Worm (Caenorhabditis elegans) whole organism, L3 larva: ENCODE data around the gene F52C6.4.

ENCODE experiments used
- R02D3.7 ChIP-seq: fragments of 150-350 bp; optimal IDR thresholded peaks from 2 replicates; lab custom pipeline; 2014; ENCODE audit warnings: missing biosample characterization, missing genetic modification characterization
- aly-2 ChIP-seq: fragments of 150-350 bp; optimal IDR thresholded peaks from 2 replicates; lab custom pipeline; 2014; ENCODE audit warnings: missing biosample characterization, missing genetic modification characterization
- ama-1 ChIP-seq: fragments of 150-350 bp; optimal IDR thresholded peaks from 2 replicates; lab custom pipeline; 2018
- ceh-28 ChIP-seq: fragments of 150-350 bp; optimal IDR thresholded peaks from 2 replicates; lab custom pipeline; 2014; ENCODE audit warnings: missing biosample characterization, missing genetic modification reagents, missing genetic modification characterization
- daf-12 ChIP-seq: fragments of 150-350 bp; optimal IDR thresholded peaks from 2 replicates; lab custom pipeline; 2014; ENCODE audit warnings: missing biosample characterization, missing genetic modification reagents, missing genetic modification characterization
- egl-27 ChIP-seq: sonication (generic microtip); optimal IDR thresholded peaks from 4 replicates; lab custom pipeline; 2017; ENCODE audit warnings: missing biosample characterization, missing genetic modification reagents, missing genetic modification characterization
- egl-5 ChIP-seq: fragments of 150-350 bp; optimal IDR thresholded peaks from 2 replicates; lab custom pipeline; 2017; ENCODE audit warnings: missing biosample characterization, missing genetic modification reagents, missing genetic modification characterization, inconsistent platforms
- elt-1 ChIP-seq: fragments of 150-350 bp; optimal IDR thresholded peaks from 2 replicates; lab custom pipeline; 2014; ENCODE audit warnings: missing biosample characterization, missing genetic modification characterization
- elt-2 ChIP-seq: sonication (generic microtip); optimal IDR thresholded peaks from 2 replicates; lab custom pipeline; 2016; ENCODE audit warnings: missing genetic modification reagents, mild to moderate bottlenecking, missing genetic modification characterization, missing compliant biosample characterization
- fkh-2 ChIP-seq: fragments of 150-350 bp; optimal IDR thresholded peaks from 2 replicates; lab custom pipeline; 2014; ENCODE audit warnings: missing biosample characterization, missing genetic modification reagents, missing genetic modification characterization
- hmg-11 ChIP-seq: sonication (generic microtip); optimal IDR thresholded peaks from 2 replicates; lab custom pipeline; 2016; ENCODE audit warnings: missing genetic modification characterization, missing compliant biosample characterization
- jun-1 ChIP-seq: fragments of 150-350 bp; optimal IDR thresholded peaks from 2 replicates; lab custom pipeline; 2014; ENCODE audit warnings: missing biosample characterization, missing genetic modification reagents, missing genetic modification characterization
- lin-15B ChIP-seq: fragments of 150-350 bp; optimal IDR thresholded peaks from 2 replicates; lab custom pipeline; 2014; ENCODE audit warnings: missing biosample characterization, missing genetic modification characterization
- lin-39 ChIP-seq: fragments of 150-350 bp; optimal IDR thresholded peaks from 2 replicates; lab custom pipeline; 2018; ENCODE audit warnings: missing biosample characterization, missing genetic modification reagents, missing genetic modification characterization
- nfya-1 ChIP-seq: sonication (generic microtip); optimal IDR thresholded peaks from 2 replicates; lab custom pipeline; 2017; ENCODE audit warnings: missing genetic modification characterization, mild to moderate bottlenecking, missing compliant biosample characterization, antibody characterized with exemption, moderate library complexity; ENCODE audit not compliant: insufficient read depth
- nhr-11 ChIP-seq: fragments of 150-350 bp; optimal IDR thresholded peaks from 2 replicates; lab custom pipeline; 2014; ENCODE audit warnings: missing biosample characterization, missing genetic modification characterization
- nhr-12 ChIP-seq: fragments of 150-350 bp; optimal IDR thresholded peaks from 2 replicates; lab custom pipeline; 2014; ENCODE audit warnings: missing biosample characterization, missing genetic modification characterization
- nhr-23 ChIP-seq: fragments of 150-350 bp; optimal IDR thresholded peaks from 2 replicates; lab custom pipeline; 2014; ENCODE audit warnings: missing biosample characterization, missing genetic modification reagents, missing genetic modification characterization
- nhr-237 ChIP-seq: fragments of 150-350 bp; optimal IDR thresholded peaks from 2 replicates; lab custom pipeline; 2014; ENCODE audit warnings: missing biosample characterization, missing genetic modification characterization
- nhr-25 ChIP-seq: sonication (generic microtip); optimal IDR thresholded peaks from 2 replicates; lab custom pipeline; 2017; ENCODE audit warnings: missing biosample characterization, missing genetic modification characterization
- nhr-43 ChIP-seq: sonication (generic microtip); optimal IDR thresholded peaks from 2 replicates; lab custom pipeline; 2016; ENCODE audit warnings: mild to moderate bottlenecking, missing genetic modification characterization, missing compliant biosample characterization; ENCODE audit not compliant: poor library complexity, severe bottlenecking
- nhr-76 ChIP-seq: fragments of 150-350 bp; sonication (generic microtip); optimal IDR thresholded peaks from 5 replicates; lab custom pipeline; 2014; ENCODE audit warnings: missing biosample characterization, missing genetic modification characterization
- nhr-77 ChIP-seq: fragments of 150-350 bp; optimal IDR thresholded peaks from 2 replicates; lab custom pipeline; 2014; ENCODE audit warnings: missing biosample characterization, missing genetic modification characterization
- pha-4 ChIP-seq: fragments of 150-350 bp; optimal IDR thresholded peaks from 2 replicates; lab custom pipeline; 2014; ENCODE audit warnings: missing biosample characterization, missing genetic modification reagents, missing genetic modification characterization
- sea-2 ChIP-seq: fragments of 150-350 bp; sonication (generic microtip); optimal IDR thresholded peaks from 4 replicates; lab custom pipeline; 2014; ENCODE audit warnings: missing biosample characterization, missing genetic modification reagents, missing genetic modification characterization
- skn-1 ChIP-seq: fragments of 150-350 bp; optimal IDR thresholded peaks from 2 replicates; lab custom pipeline; 2014; ENCODE audit warnings: missing biosample characterization, missing genetic modification characterization
- snpc-4 ChIP-seq: fragments of 150-350 bp; optimal IDR thresholded peaks from 2 replicates; lab custom pipeline; 2014; ENCODE audit warnings: missing biosample characterization, missing genetic modification characterization
- tbx-2 ChIP-seq: sonication (generic microtip); optimal IDR thresholded peaks from 2 replicates; lab custom pipeline; 2016; ENCODE audit warnings: mild to moderate bottlenecking, missing genetic modification characterization, missing compliant biosample characterization
- unc-62 ChIP-seq: fragments of 150-350 bp; sonication (generic microtip); optimal IDR thresholded peaks from 4 replicates; lab custom pipeline; 2014; ENCODE audit warnings: missing biosample characterization, missing genetic modification reagents, missing genetic modification characterization
- zag-1 ChIP-seq: fragments of 150-350 bp; optimal IDR thresholded peaks from 2 replicates; lab custom pipeline; 2014; ENCODE audit warnings: missing biosample characterization, missing genetic modification characterization
- ztf-11 ChIP-seq: fragments of 150-350 bp; optimal IDR thresholded peaks from 2 replicates; lab custom pipeline; 2014; ENCODE audit warnings: missing biosample characterization, missing genetic modification characterization
- ztf-4 ChIP-seq: fragments of 150-350 bp; optimal IDR thresholded peaks from 2 replicates; lab custom pipeline; 2014; ENCODE audit warnings: missing biosample characterization, missing genetic modification characterization

F52C6.4 gene

DNA sequence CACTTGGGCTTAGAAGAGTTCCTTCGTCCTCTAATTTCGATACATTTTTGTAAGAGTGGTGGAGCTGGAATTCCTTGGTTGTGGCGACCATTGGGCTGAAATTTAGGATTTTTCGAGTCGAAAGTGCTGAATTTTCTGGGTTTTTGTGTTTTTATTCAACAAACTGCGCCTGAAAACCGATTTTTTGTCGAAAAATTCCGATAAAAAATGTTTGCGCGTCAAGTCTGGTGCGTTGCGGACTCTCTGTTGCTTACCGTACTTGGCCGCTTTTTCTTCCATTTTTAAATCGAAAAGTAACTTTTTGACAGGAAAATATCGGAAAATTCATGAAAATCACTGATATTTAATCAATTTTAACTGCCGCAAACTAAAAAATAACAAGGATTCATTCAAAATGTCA lies 5.1 kb upstream of the F52C6.4 start, which contains the start of gene bath-4:
Gene bath-4 (minus strand): TSS at position 101 of the 400 bp plus-strand sequence.
- no peak for TF ChIP-seq fkh-2 (tag; lab: Kevin White, UChicago)
- TF ChIP-seq nhr-25: no peak
- TF ChIP-seq jun-1 (tag; lab: Kevin White, UChicago): no peak
- TF ChIP-seq lin-39 (tag; lab: Kevin White, UChicago): no peak
- TF ChIP-seq sea-2 (GFP tag; lab: Kevin White, UChicago): no peak
- TF ChIP-seq elt-2 (tag; lab: Kevin White, UChicago): no peak
- TF ChIP-seq aly-2: no peak

DNA sequence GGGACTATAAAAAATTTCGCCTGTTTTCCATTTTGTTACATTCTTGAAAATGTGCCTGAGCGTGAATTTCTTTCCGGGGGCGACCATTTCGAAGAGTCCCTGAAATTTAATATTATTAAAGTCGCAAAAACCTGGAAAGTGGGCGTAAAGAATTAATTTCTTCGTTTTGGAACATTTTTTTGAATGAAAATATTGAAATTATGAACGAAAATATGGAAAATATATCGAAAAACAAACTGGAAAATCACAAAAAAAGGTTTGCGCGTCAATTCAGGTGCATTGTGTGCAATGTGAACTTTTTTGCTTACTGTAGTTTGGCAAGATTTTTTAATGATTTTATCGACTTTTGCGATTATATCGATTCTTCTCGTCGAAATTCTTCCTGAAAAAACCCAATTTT lies 1.9 kb upstream of the F52C6.4 start, which contains the start of gene bath-7:
Gene bath-7 (minus strand): TSS at position 101 of the 400 bp plus-strand sequence.
- TF ChIP-seq daf-12 (tag; lab: Kevin White, UChicago) (no peak), nhr-23 (no peak), ztf-4 (tag; lab: Kevin White, UChicago) (no peak), nhr-237 (tag; lab: Kevin White, UChicago) (no peak), nhr-43 (tag; lab: Kevin White, UChicago) (no peak), unc-62 (GFP tag; lab: Kevin White, UChicago) (no peak), fkh-2 (tag; lab: Kevin White, UChicago) (no peak), nhr-77 (no peak), elt-1 (tag; lab: Kevin White, UChicago) (no peak), nhr-11 (tag; lab: Kevin White, UChicago) (no peak)

DNA sequence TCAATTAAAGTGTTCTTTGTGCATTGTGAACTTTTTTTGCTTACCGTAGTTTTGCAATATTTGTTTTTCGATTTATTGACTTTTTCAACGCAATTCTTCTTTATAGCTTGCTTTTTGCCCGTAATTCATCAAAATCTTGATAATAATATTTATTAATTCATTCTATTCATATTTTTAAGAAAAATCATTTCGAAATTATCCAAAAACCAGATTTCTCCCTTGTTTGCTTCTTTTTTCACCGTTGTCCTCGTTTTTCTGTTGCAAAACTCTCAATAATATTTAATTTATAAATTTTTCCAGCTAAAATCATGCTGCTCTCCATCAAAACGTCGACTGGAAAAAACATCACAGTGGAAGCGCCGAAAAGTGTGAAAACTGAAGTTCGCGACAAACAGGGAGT lies 1.5 kb downstream of the F52C6.4 start, which contains the start of gene F52C6.3:
Gene F52C6.3 (plus strand): TSS at position 301 of the 400 bp plus-strand sequence.
- TF ChIP-seq sea-2 (GFP tag; lab: Kevin White, UChicago) (no peak), zag-1 (no peak), nhr-11 (tag; lab: Kevin White, UChicago) (no peak), snpc-4 (no peak), fkh-2 (tag; lab: Kevin White, UChicago) (no peak), nhr-76 (no peak), egl-5 (tag; lab: Kevin White, UChicago) (no peak), pha-4 (no peak), jun-1 (tag; lab: Kevin White, UChicago) (no peak), nhr-12 (tag; lab: Kevin White, UChicago) (no peak), nhr-77 (no peak), ama-1 (lab: Kevin White, UChicago) (no peak), R02D3.7 (tag; lab: Kevin White, UChicago) (no peak), tbx-2 (no peak)

DNA sequence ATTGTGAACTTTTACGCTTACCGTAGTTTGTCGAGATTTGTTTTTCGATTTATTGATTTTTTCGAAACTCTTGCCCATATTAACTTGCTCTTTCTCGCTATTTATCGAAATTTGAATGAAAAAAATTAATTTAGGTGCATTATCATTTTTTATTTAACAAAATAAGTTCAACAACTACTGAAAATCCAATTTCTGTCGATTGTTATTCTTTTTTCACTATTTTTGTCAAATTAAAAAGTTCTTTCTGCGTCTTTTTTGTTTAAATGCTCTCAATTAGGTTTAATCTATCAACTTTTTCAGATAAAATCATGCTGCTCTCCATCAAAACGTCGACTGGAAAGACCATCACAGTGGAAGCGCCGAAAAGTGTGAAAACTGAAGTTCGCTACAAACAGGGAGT lies 3.2 kb downstream of the F52C6.4 start, which contains the start of gene F52C6.2:
Gene F52C6.2 (plus strand): TSS at position 301 of the 400 bp plus-strand sequence.
- TF ChIP-seq nhr-11 (tag; lab: Kevin White, UChicago): no peak
- TF ChIP-seq ceh-28 (tag; lab: Kevin White, UChicago): no peak
- no peak for TF ChIP-seq ztf-11 (tag; lab: Kevin White, UChicago)
- no peak for TF ChIP-seq skn-1 (tag; lab: Kevin White, UChicago)
- no peak for TF ChIP-seq nfya-1 (tag; lab: Kevin White, UChicago)
- no peak for TF ChIP-seq tbx-2
- no peak for TF ChIP-seq lin-15B
- no peak for TF ChIP-seq hmg-11 (tag; lab: Kevin White, UChicago)
- TF ChIP-seq ztf-4 (tag; lab: Kevin White, UChicago): no peak
- no peak for TF ChIP-seq sea-2 (GFP tag; lab: Kevin White, UChicago)
- no peak for TF ChIP-seq unc-62 (GFP tag; lab: Kevin White, UChicago)
- no peak for TF ChIP-seq egl-5 (tag; lab: Kevin White, UChicago)
- TF ChIP-seq elt-1 (tag; lab: Kevin White, UChicago): no peak
- TF ChIP-seq nhr-43 (tag; lab: Kevin White, UChicago): no peak
- TF ChIP-seq nhr-23: no peak
- TF ChIP-seq snpc-4: no peak
- TF ChIP-seq, all 47 proteins: peak for 0

DNA sequence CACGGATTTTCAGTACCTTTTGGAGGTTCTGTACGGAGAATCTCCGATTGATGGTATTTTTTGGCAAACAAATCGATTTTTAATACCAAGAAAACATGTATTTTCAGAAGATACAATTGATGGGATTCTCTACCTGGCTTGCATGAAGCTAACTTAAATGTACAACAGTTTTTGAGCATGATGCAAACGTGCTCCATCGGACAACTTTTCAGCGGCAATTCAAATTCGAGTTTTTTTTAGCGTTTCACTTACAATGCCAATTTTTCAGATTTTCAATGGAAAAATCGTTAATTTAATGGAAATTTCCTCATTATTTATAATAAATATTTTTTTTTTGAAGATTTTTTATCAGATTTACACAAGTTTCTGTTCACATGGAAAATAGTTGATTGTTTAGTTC lies 5.6 kb downstream of the F52C6.4 start:
- TF ChIP-seq nhr-23 (no peak), egl-27 (tag; lab: Kevin White, UChicago) (no peak), ztf-4 (tag; lab: Kevin White, UChicago) (no peak), R02D3.7 (tag; lab: Kevin White, UChicago) (no peak), tbx-2 (no peak), skn-1 (tag; lab: Kevin White, UChicago) (no peak), lin-15B (no peak)
